Worm (Caenorhabditis elegans): ENCODE data around the gene sna-2.
A peak's percentile ranks its signal among the peaks of the same experiment; 100 is the strongest.

Gene sna-2

ce11 chrIV:9778016-9778415 lies 582 bp upstream of the sna-2 start, which contains the start of gene T13F2.6:
Gene T13F2.6, plus strand, starts transcription at chrIV:9778321.
- no peak for TF ChIP-seq saeg-2 (GFP tag; IDR thresholded peaks at IDR 0.05)
- TF ChIP-seq Y48G9A.11 (GFP tag; IDR thresholded peaks at IDR 0.05): peak; percentile 79; the same call in 1 of the 2 replicates
- TF ChIP-seq unc-130 (GFP tag; optimal IDR thresholded peaks at IDR 0.05): peak; percentile 86
- TF ChIP-seq arid-1 (GFP tag; conservative IDR thresholded peaks at IDR 0.05): peak; percentile 42; the same call in 1 of the 2 replicates
- TF ChIP-seq ceh-44 (GFP tag; IDR thresholded peaks at IDR 0.05): 0 out of 2 replicates have a peak, but pooled peaks have one; percentile 35
- peak; percentile 81 for TF ChIP-seq snpc-1.2 (GFP tag; IDR thresholded peaks at IDR 0.05)
- no peak for TF ChIP-seq ctbp-1 (GFP tag; IDR thresholded peaks at IDR 0.05)
- TF ChIP-seq daf-19 (GFP tag; conservative IDR thresholded peaks at IDR 0.05): no peak
- TF ChIP-seq hmg-1.1 (GFP tag; IDR thresholded peaks at IDR 0.05): no peak
- no peak for TF ChIP-seq aly-2 (tag; optimal IDR thresholded peaks at IDR 0.05)
- TF ChIP-seq F49E8.2 (tag; optimal IDR thresholded peaks at IDR 0.05; ENCODE audit: borderline replicate concordance): peak; percentile 86
- TF ChIP-seq vab-7 (GFP tag; IDR thresholded peaks at IDR 0.05): 0 out of 2 replicates have a peak, but pooled peaks have one; percentile 22
- no peak for TF ChIP-seq spr-1 (tag; optimal IDR thresholded peaks at IDR 0.05)
- peak; percentile 75 for TF ChIP-seq lin-38 (GFP tag; IDR thresholded peaks at IDR 0.05)
- TF ChIP-seq lsy-2 (tag; optimal IDR thresholded peaks at IDR 0.05): peak in 1 of 2 experiments; percentile 77
- TF ChIP-seq ceh-82 (tag; optimal IDR thresholded peaks at IDR 0.05): no peak

ce11 chrIV:9773441-9773840 lies 4.0 kb downstream of the sna-2 start:
- no peak for TF ChIP-seq Y48G9A.11 (GFP tag; IDR thresholded peaks at IDR 0.05)
- no peak for TF ChIP-seq fos-1 (tag; optimal IDR thresholded peaks at IDR 0.05)
- no peak for TF ChIP-seq hif-1 (tag; optimal IDR thresholded peaks at IDR 0.05)
- no peak for TF ChIP-seq ceh-32 (tag; optimal IDR thresholded peaks at IDR 0.05; ENCODE audit: poor library complexity)
- no peak for TF ChIP-seq lsy-2 (tag; optimal IDR thresholded peaks at IDR 0.05)
- TF ChIP-seq sdz-12 (GFP tag; optimal IDR thresholded peaks at IDR 0.05): no peak

ce11 chrIV:9772096-9772720 lies 5.2 kb downstream of the sna-2 start, which contains the start of gene cav-1:
Gene cav-1, plus strand, starts transcription at chrIV:9772510.
- TF ChIP-seq vab-7 (GFP tag; IDR thresholded peaks at IDR 0.05) (no peak), F49E8.2 (tag; optimal IDR thresholded peaks at IDR 0.05; ENCODE audit: borderline replicate concordance) (no peak), gei-8 (GFP tag; optimal IDR thresholded peaks at IDR 0.05) (no peak), lin-15B (tag; optimal IDR thresholded peaks at IDR 0.05) (no peak), pha-4 (GFP tag; IDR thresholded peaks at IDR 0.05) (no peak), pha-4 (tag; optimal IDR thresholded peaks at IDR 0.05) (no peak), T26A8.4 (GFP tag; IDR thresholded peaks at IDR 0.05) (no peak), tra-1 (GFP tag; IDR thresholded peaks at IDR 0.05) (no peak), set-16 (GFP tag; IDR thresholded peaks at IDR 0.05) (no peak), ceh-44 (GFP tag; IDR thresholded peaks at IDR 0.05) (no peak), attf-4 (tag; optimal IDR thresholded peaks at IDR 0.05) (no peak), nhr-25 (tag; optimal IDR thresholded peaks at IDR 0.05; ENCODE audit: borderline replicate concordance, insufficient read depth) (no peak), snpc-1.2 (GFP tag; IDR thresholded peaks at IDR 0.05) (no peak), F26F4.8 (GFP tag; conservative IDR thresholded peaks at IDR 0.05) (no peak), daf-19 (GFP tag; conservative IDR thresholded peaks at IDR 0.05) (no peak), ztf-7 (tag; optimal IDR thresholded peaks at IDR 0.05) (no peak), mep-1 (tag; optimal IDR thresholded peaks at IDR 0.05) (no peak), daf-12 (tag; optimal IDR thresholded peaks at IDR 0.05) (no peak)

ce11 chrIV:9770798-9771197 lies 6.6 kb downstream of the sna-2 start:
- TF ChIP-seq pha-4 (GFP tag; IDR thresholded peaks at IDR 0.05) (no peak), pha-4 (tag; optimal IDR thresholded peaks at IDR 0.05) (no peak), nhr-6 (tag; optimal IDR thresholded peaks at IDR 0.05) (no peak), hmg-1.1 (GFP tag; IDR thresholded peaks at IDR 0.05) (no peak), lim-7 (GFP tag; IDR thresholded peaks at IDR 0.05) (no peak), nhr-41 (GFP tag; IDR thresholded peaks at IDR 0.05) (no peak), dpl-1 (GFP tag; optimal IDR thresholded peaks at IDR 0.05) (no peak), lin-1 (GFP tag; IDR thresholded peaks at IDR 0.05) (no peak), egl-43 (GFP tag; IDR thresholded peaks at IDR 0.05) (no peak), F49E8.2 (tag; optimal IDR thresholded peaks at IDR 0.05; ENCODE audit: borderline replicate concordance) (no peak), nhr-28 (tag; optimal IDR thresholded peaks at IDR 0.05) (no peak), nhr-10 (tag; optimal IDR thresholded peaks at IDR 0.05) (no peak), dmd-6 (GFP tag; IDR thresholded peaks at IDR 0.05) (no peak), spr-1 (tag; optimal IDR thresholded peaks at IDR 0.05) (no peak), D1046.2 (GFP tag; IDR thresholded peaks at IDR 0.05) (no peak), cey-2 (tag; optimal IDR thresholded peaks at IDR 0.05; ENCODE audit: borderline replicate concordance, insufficient read depth) (no peak), tag-97 (GFP tag; IDR thresholded peaks at IDR 0.05) (no peak), daf-19 (GFP tag; conservative IDR thresholded peaks at IDR 0.05) (no peak)
